Worm (Caenorhabditis elegans) whole organism, early embryonic: ENCODE measurements around the gene arx-4.

Source experiments
- B0310.2 ChIP-seq: sonication (generic microtip); optimal IDR thresholded peaks from 2 replicates; lab custom pipeline; 2016; ENCODE audit warnings: mild to moderate bottlenecking, missing genetic modification characterization, missing compliant biosample characterization
- F13C5.2 ChIP-seq: sonication (generic microtip); optimal IDR thresholded peaks from 2 replicates; lab custom pipeline; 2017; ENCODE audit warnings: mild to moderate bottlenecking, missing genetic modification characterization, inconsistent platforms, missing compliant biosample characterization
- ama-1 ChIP-seq: fragments of 150-350 bp; optimal IDR thresholded peaks from 2 replicates; lab custom pipeline; 2014
- ceh-13 ChIP-seq: fragments of 200-800 bp; sonication (Bioruptor generic); optimal IDR thresholded peaks from 2 replicates; lab custom pipeline; 2018; ENCODE audit warnings: mild to moderate bottlenecking, missing genetic modification characterization, missing compliant biosample characterization
- ceh-36 ChIP-seq: sonication (generic microtip); optimal IDR thresholded peaks from 2 replicates; lab custom pipeline; 2016; ENCODE audit warnings: missing genetic modification characterization, inconsistent platforms, missing compliant biosample characterization
- ets-7 ChIP-seq: sonication (generic microtip); optimal IDR thresholded peaks from 2 replicates; lab custom pipeline; 2016; ENCODE audit warnings: missing genotype, missing genetic modification characterization, missing compliant biosample characterization
- flt-1 ChIP-seq: fragments of 200-800 bp; sonication (Bioruptor generic); IDR thresholded peaks from 2 replicates; pipeline ENCODE4 v1.3.6; 2022; ENCODE audit warnings: missing genetic modification characterization, missing compliant biosample characterization
- hmbx-1 ChIP-seq: sonication (generic microtip); optimal IDR thresholded peaks from 2 replicates; lab custom pipeline; 2016; ENCODE audit warnings: mild to moderate bottlenecking, missing genetic modification characterization, missing compliant biosample characterization
- hnd-1 ChIP-seq: sonication (generic microtip); optimal IDR thresholded peaks from 2 replicates; lab custom pipeline; 2016; ENCODE audit warnings: missing genetic modification characterization, missing compliant biosample characterization
- pes-1 ChIP-seq: fragments of 200-800 bp; sonication (Bioruptor generic); IDR thresholded peaks from 2 replicates; pipeline ENCODE4 v1.3.6; 2022; ENCODE audit warnings: missing genetic modification reagents, missing genetic modification characterization, missing compliant biosample characterization
- scrt-1 ChIP-seq: fragments of 200-800 bp; sonication (Bioruptor generic); IDR thresholded peaks from 2 replicates; pipeline ENCODE4 v1.3.6; 2022; ENCODE audit warnings: missing genetic modification characterization, missing compliant biosample characterization
- sea-1 ChIP-seq: fragments of 200-800 bp; sonication (Bioruptor generic); conservative IDR thresholded peaks from 2 replicates; pipeline ENCODE4 v1.3.6; 2022; ENCODE audit warnings: missing genetic modification characterization, missing compliant biosample characterization
- tbx-37 ChIP-seq: fragments of 200-800 bp; sonication (Bioruptor generic); conservative IDR thresholded peaks from 2 replicates; pipeline ENCODE4 v1.3.6; 2022; ENCODE audit warnings: missing genetic modification reagents, missing genetic modification characterization, missing compliant biosample characterization
- tra-4 ChIP-seq: sonication (generic microtip); optimal IDR thresholded peaks from 2 replicates; lab custom pipeline; 2017; ENCODE audit warnings: missing genetic modification characterization, missing compliant biosample characterization

DNA sequence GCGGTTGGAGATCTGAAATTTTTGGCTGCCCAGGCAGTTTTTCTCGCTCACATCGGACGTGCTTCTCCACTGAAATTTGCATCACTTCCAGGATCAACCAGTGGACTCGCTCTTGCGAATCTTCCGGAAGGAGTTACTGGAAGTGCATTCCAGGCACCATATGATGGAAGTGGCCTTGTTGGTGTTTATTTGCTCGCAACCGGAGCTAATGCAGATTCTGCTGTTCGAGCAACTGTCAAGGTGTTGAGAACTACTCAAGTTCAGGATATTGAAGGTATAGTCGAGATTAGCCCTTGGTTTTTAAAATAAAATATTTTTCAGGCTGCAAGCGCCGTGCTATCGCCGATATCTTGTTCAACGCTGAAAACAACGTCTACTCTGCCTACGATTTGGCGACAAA, 18.7 kb downstream of the arx-4 start:
- TF ChIP-seq F13C5.2 (tag; lab: Kevin White, UChicago): no peak
- no peak for TF ChIP-seq sea-1 (GFP tag; lab: Robert Waterston, UW)
- no peak for TF ChIP-seq hmbx-1 (tag; lab: Kevin White, UChicago)
- no peak for TF ChIP-seq ceh-36
- no peak for TF ChIP-seq ama-1
- no peak for TF ChIP-seq ceh-13 (GFP tag; lab: Kevin White, UChicago)
- TF ChIP-seq tra-4 (tag; lab: Kevin White, UChicago): no peak
- no peak for TF ChIP-seq B0310.2 (tag; lab: Kevin White, UChicago)
- TF ChIP-seq tbx-37 (GFP tag; lab: Robert Waterston, UW): no peak
- TF ChIP-seq pes-1 (GFP tag; lab: Robert Waterston, UW): no peak
- no peak for TF ChIP-seq scrt-1 (GFP tag; lab: Robert Waterston, UW)
- TF ChIP-seq flt-1 (GFP tag; lab: Robert Waterston, UW): no peak
- no peak for TF ChIP-seq ets-7 (tag; lab: Kevin White, UChicago)
- TF ChIP-seq hnd-1 (tag; lab: Kevin White, UChicago): no peak
